Worm (Caenorhabditis elegans) whole organism, early embryonic: Measurements from ENCODE around the gene B0273.1.

Experiments
- B0310.2 ChIP-seq: sonication (generic microtip); optimal IDR thresholded peaks from 2 replicates; lab custom pipeline; 2016; ENCODE audit warnings: mild to moderate bottlenecking, missing genetic modification characterization, missing compliant biosample characterization
- F13C5.2 ChIP-seq: sonication (generic microtip); optimal IDR thresholded peaks from 2 replicates; lab custom pipeline; 2017; ENCODE audit warnings: mild to moderate bottlenecking, missing genetic modification characterization, inconsistent platforms, missing compliant biosample characterization
- aly-1 ChIP-seq: sonication (generic microtip); optimal IDR thresholded peaks from 2 replicates; lab custom pipeline; 2016; ENCODE audit warnings: missing genetic modification characterization, missing compliant biosample characterization
- ama-1 ChIP-seq: fragments of 150-350 bp; optimal IDR thresholded peaks from 2 replicates; lab custom pipeline; 2014
- ceh-13 ChIP-seq: fragments of 200-800 bp; sonication (Bioruptor generic); optimal IDR thresholded peaks from 2 replicates; lab custom pipeline; 2018; ENCODE audit warnings: mild to moderate bottlenecking, missing genetic modification characterization, missing compliant biosample characterization
- ceh-36 ChIP-seq: sonication (generic microtip); optimal IDR thresholded peaks from 2 replicates; lab custom pipeline; 2016; ENCODE audit warnings: missing genetic modification characterization, inconsistent platforms, missing compliant biosample characterization
- flt-1 ChIP-seq: fragments of 200-800 bp; sonication (Bioruptor generic); IDR thresholded peaks from 2 replicates; pipeline ENCODE4 v1.3.6; 2022; ENCODE audit warnings: missing genetic modification characterization, missing compliant biosample characterization
- hmbx-1 ChIP-seq: sonication (generic microtip); optimal IDR thresholded peaks from 2 replicates; lab custom pipeline; 2016; ENCODE audit warnings: mild to moderate bottlenecking, missing genetic modification characterization, missing compliant biosample characterization
- hnd-1 ChIP-seq: sonication (generic microtip); optimal IDR thresholded peaks from 2 replicates; lab custom pipeline; 2016; ENCODE audit warnings: missing genetic modification characterization, missing compliant biosample characterization
- pes-1 ChIP-seq: fragments of 200-800 bp; sonication (Bioruptor generic); IDR thresholded peaks from 2 replicates; pipeline ENCODE4 v1.3.6; 2022; ENCODE audit warnings: missing genetic modification reagents, missing genetic modification characterization, missing compliant biosample characterization
- scrt-1 ChIP-seq: fragments of 200-800 bp; sonication (Bioruptor generic); IDR thresholded peaks from 2 replicates; pipeline ENCODE4 v1.3.6; 2022; ENCODE audit warnings: missing genetic modification characterization, missing compliant biosample characterization
- tbx-11 ChIP-seq: fragments of 200-800 bp; sonication (Bioruptor generic); IDR thresholded peaks from 2 replicates; pipeline ENCODE4 v1.3.6; 2022; ENCODE audit warnings: missing genetic modification characterization, missing compliant biosample characterization

DNA sequence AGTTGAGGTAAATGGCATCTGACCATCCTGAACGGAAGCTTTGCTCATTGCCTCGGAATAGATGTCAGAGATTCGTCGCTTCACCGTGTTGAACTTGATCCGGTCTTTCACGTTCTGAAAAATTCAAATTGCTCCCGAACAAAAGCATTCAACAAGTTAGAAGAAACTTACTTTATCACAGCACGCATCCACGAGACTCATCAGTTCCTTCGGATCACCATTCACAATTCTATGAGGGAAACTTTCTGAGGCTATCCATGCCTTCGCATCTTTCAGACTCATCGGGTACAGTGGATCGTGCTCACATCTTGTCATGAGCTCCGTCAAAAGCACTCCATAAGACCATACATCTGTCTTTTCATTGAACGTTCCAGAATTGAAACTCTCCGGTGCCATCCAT, 31.0 kb upstream of the B0273.1 start:
- TF ChIP-seq hmbx-1 (tag; lab: Kevin White, UChicago) (no peak), ama-1 (no peak), ceh-13 (GFP tag; lab: Kevin White, UChicago) (no peak), flt-1 (GFP tag; lab: Robert Waterston, UW) (no peak), scrt-1 (GFP tag; lab: Robert Waterston, UW) (no peak), ceh-36 (tag; lab: Kevin White, UChicago) (no peak), F13C5.2 (tag; lab: Kevin White, UChicago) (no peak), aly-1 (tag; lab: Kevin White, UChicago) (no peak), pes-1 (GFP tag; lab: Robert Waterston, UW) (no peak), B0310.2 (tag; lab: Kevin White, UChicago) (no peak), tbx-11 (GFP tag; lab: Robert Waterston, UW) (no peak), hnd-1 (tag; lab: Kevin White, UChicago) (no peak)
